Worm (Caenorhabditis elegans) whole organism, late embryonic: ENCODE results near the gene odr-3.

Experiments used
- C38D4.7 ChIP-seq: fragments of 200-800 bp; sonication (Bioruptor generic); optimal IDR thresholded peaks from 2 replicates; lab custom pipeline; 2018; ENCODE audit warnings: mild to moderate bottlenecking, missing genetic modification characterization, moderate library complexity, missing compliant biosample characterization
- F13H6.1 ChIP-seq: sonication (generic microtip); optimal IDR thresholded peaks from 2 replicates; lab custom pipeline; 2016; ENCODE audit warnings: missing genetic modification characterization, missing compliant biosample characterization
- K02D7.2 ChIP-seq: sonication (generic microtip); optimal IDR thresholded peaks from 2 replicates; lab custom pipeline; 2017; ENCODE audit warnings: mild to moderate bottlenecking, missing genetic modification characterization, missing compliant biosample characterization
- T23F11.4 ChIP-seq: fragments of 200-800 bp; sonication (Bioruptor generic); optimal IDR thresholded peaks from 2 replicates; lab custom pipeline; 2018; ENCODE audit warnings: mild to moderate bottlenecking, missing genetic modification characterization, missing compliant biosample characterization
- Y22D7AL.16 ChIP-seq: sonication (generic microtip); optimal IDR thresholded peaks from 2 replicates; lab custom pipeline; 2016; ENCODE audit warnings: missing genetic modification characterization, missing compliant biosample characterization
- ahr-1 ChIP-seq: sonication (generic microtip); optimal IDR thresholded peaks from 2 replicates; lab custom pipeline; 2016; ENCODE audit warnings: missing genetic modification characterization, missing compliant biosample characterization
- ceh-14 ChIP-seq: sonication (generic microtip); optimal IDR thresholded peaks from 2 replicates; lab custom pipeline; 2016; ENCODE audit warnings: missing genotype, missing genetic modification characterization, missing compliant biosample characterization
- ceh-18 ChIP-seq: sonication (generic microtip); optimal IDR thresholded peaks from 2 replicates; lab custom pipeline; 2016; ENCODE audit warnings: missing genetic modification characterization, missing compliant biosample characterization
- ceh-19 ChIP-seq: fragments of 200-800 bp; sonication (Bioruptor generic); optimal IDR thresholded peaks from 2 replicates; lab custom pipeline; 2018; ENCODE audit warnings: mild to moderate bottlenecking, missing genetic modification characterization, missing compliant biosample characterization
- ceh-22 ChIP-seq: sonication (generic microtip); optimal IDR thresholded peaks from 2 replicates; lab custom pipeline; 2017; ENCODE audit warnings: missing biosample characterization, missing genetic modification characterization
- ceh-30 ChIP-seq: fragments of 150-350 bp; optimal IDR thresholded peaks from 2 replicates; lab custom pipeline; 2014; ENCODE audit warnings: missing biosample characterization, missing genetic modification characterization
- ceh-45 ChIP-seq: fragments of 200-800 bp; sonication (Bioruptor generic); IDR thresholded peaks from 2 replicates; pipeline ENCODE4 v1.3.6; 2022; ENCODE audit warnings: missing genetic modification reagents, missing genetic modification characterization, missing compliant biosample characterization
- ceh-48 ChIP-seq: sonication (generic microtip); optimal IDR thresholded peaks from 2 replicates; lab custom pipeline; 2016; ENCODE audit warnings: missing genetic modification characterization, inconsistent platforms, missing compliant biosample characterization
- ceh-6 ChIP-seq: fragments of 200-800 bp; sonication (Bioruptor generic); optimal IDR thresholded peaks from 2 replicates; lab custom pipeline; 2018; ENCODE audit warnings: mild to moderate bottlenecking, missing genetic modification characterization, missing compliant biosample characterization
- ceh-9 ChIP-seq: sonication (generic microtip); optimal IDR thresholded peaks from 2 replicates; lab custom pipeline; 2016; ENCODE audit warnings: mild to moderate bottlenecking, missing genetic modification characterization, inconsistent platforms, missing compliant biosample characterization
- dve-1 ChIP-seq: sonication (generic microtip); optimal IDR thresholded peaks from 2 replicates; lab custom pipeline; 2017; ENCODE audit warnings: antibody characterized with exemption, mild to moderate bottlenecking, missing genetic modification characterization, missing compliant biosample characterization
- elt-4 ChIP-seq: sonication (generic microtip); optimal IDR thresholded peaks from 2 replicates; lab custom pipeline; 2016; ENCODE audit warnings: missing genetic modification characterization, missing compliant biosample characterization
- ets-4 ChIP-seq: sonication (generic microtip); optimal IDR thresholded peaks from 2 replicates; lab custom pipeline; 2016; ENCODE audit warnings: missing genetic modification characterization, missing compliant biosample characterization
- eyg-1 ChIP-seq: sonication (generic microtip); optimal IDR thresholded peaks from 2 replicates; lab custom pipeline; 2016; ENCODE audit warnings: missing genotype, missing genetic modification characterization, missing compliant biosample characterization
- fkh-6 ChIP-seq: sonication (generic microtip); optimal IDR thresholded peaks from 2 replicates; lab custom pipeline; 2016; ENCODE audit warnings: missing genetic modification characterization, missing compliant biosample characterization
- lim-6 ChIP-seq: sonication (generic microtip); optimal IDR thresholded peaks from 2 replicates; lab custom pipeline; 2016; ENCODE audit warnings: missing genetic modification characterization, missing compliant biosample characterization
- madf-2 ChIP-seq: sonication (generic microtip); optimal IDR thresholded peaks from 2 replicates; lab custom pipeline; 2017; ENCODE audit warnings: missing genetic modification characterization, missing compliant biosample characterization
- mec-3 ChIP-seq: sonication (generic microtip); optimal IDR thresholded peaks from 2 replicates; lab custom pipeline; 2016; ENCODE audit warnings: borderline replicate concordance, missing genetic modification characterization, missing compliant biosample characterization
- nfya-1 ChIP-seq: sonication (generic microtip); optimal IDR thresholded peaks from 2 replicates; lab custom pipeline; 2017; ENCODE audit warnings: missing genetic modification characterization, mild to moderate bottlenecking, missing compliant biosample characterization, antibody characterized with exemption, moderate library complexity
- nhr-11 ChIP-seq: fragments of 150-350 bp; optimal IDR thresholded peaks from 2 replicates; lab custom pipeline; 2014; ENCODE audit warnings: missing biosample characterization, missing genetic modification characterization
- nhr-232 ChIP-seq: sonication (generic microtip); optimal IDR thresholded peaks from 2 replicates; lab custom pipeline; 2016; ENCODE audit warnings: missing genetic modification characterization, missing compliant biosample characterization
- pag-3 ChIP-seq: sonication (generic microtip); optimal IDR thresholded peaks from 2 replicates; lab custom pipeline; 2016; ENCODE audit warnings: missing compliant biosample characterization, missing genetic modification characterization, borderline replicate concordance
- pat-9 ChIP-seq: fragments of 200-800 bp; sonication (Bioruptor generic); optimal IDR thresholded peaks from 2 replicates; lab custom pipeline; 2018; ENCODE audit warnings: mild to moderate bottlenecking, missing genetic modification characterization, moderate library complexity, missing compliant biosample characterization
- pax-1 ChIP-seq: fragments of 150-350 bp; optimal IDR thresholded peaks from 2 replicates; lab custom pipeline; 2014; ENCODE audit warnings: missing biosample characterization, missing genetic modification characterization
- pha-2 ChIP-seq: sonication (generic microtip); optimal IDR thresholded peaks from 2 replicates; lab custom pipeline; 2017; ENCODE audit warnings: mild to moderate bottlenecking, missing genetic modification characterization, missing compliant biosample characterization
- pha-4 ChIP-seq: fragments of 150-350 bp; optimal IDR thresholded peaks from 2 replicates; lab custom pipeline; 2018; ENCODE audit warnings: missing biosample characterization, missing genetic modification reagents, missing genetic modification characterization
- pros-1 ChIP-seq: fragments of 150-350 bp; optimal IDR thresholded peaks from 2 replicates; lab custom pipeline; 2014; ENCODE audit warnings: missing biosample characterization, missing genetic modification reagents, missing genetic modification characterization
- ref-2 ChIP-seq: sonication (generic microtip); optimal IDR thresholded peaks from 2 replicates; lab custom pipeline; 2016; ENCODE audit warnings: missing genetic modification characterization, missing compliant biosample characterization
- sdc-2 ChIP-seq: sonication (generic microtip); optimal IDR thresholded peaks from 2 replicates; lab custom pipeline; 2016; ENCODE audit warnings: missing genotype, missing genetic modification characterization, missing compliant biosample characterization
- syd-9 ChIP-seq: sonication (generic microtip); optimal IDR thresholded peaks from 2 replicates; lab custom pipeline; 2016; ENCODE audit warnings: mild to moderate bottlenecking, missing genetic modification characterization, moderate library complexity, missing compliant biosample characterization
- tbx-2 ChIP-seq: sonication (generic microtip); optimal IDR thresholded peaks from 2 replicates; lab custom pipeline; 2016; ENCODE audit warnings: missing genetic modification characterization, missing compliant biosample characterization
- unc-3 ChIP-seq, 2 experiments: fragments of 200-800 bp in 1 of 2; sonication (Bioruptor generic) in 1 of 2; sonication (generic microtip) in 1 of 2; conservative IDR thresholded peaks in 1 of 2; optimal IDR thresholded peaks in 1 of 2; 2 replicates each; pipeline versions ENCODE4 v1.3.6 to Lab custom; 2016 to 2022; ENCODE audit warnings: missing compliant biosample characterization in 2 of 2, missing genetic modification characterization in 2 of 2, missing genetic modification reagents in 1 of 2
- unc-55 ChIP-seq: sonication (generic microtip); optimal IDR thresholded peaks from 2 replicates; lab custom pipeline; 2017; ENCODE audit warnings: missing biosample characterization, missing genetic modification reagents, missing genetic modification characterization
- unc-86 ChIP-seq: sonication (generic microtip); optimal IDR thresholded peaks from 2 replicates; lab custom pipeline; 2016; ENCODE audit warnings: missing genetic modification characterization, missing compliant biosample characterization
- ztf-16 ChIP-seq: sonication (generic microtip); optimal IDR thresholded peaks from 2 replicates; lab custom pipeline; 2017; ENCODE audit warnings: missing genetic modification characterization, missing compliant biosample characterization

The odr-3 gene

DNA sequence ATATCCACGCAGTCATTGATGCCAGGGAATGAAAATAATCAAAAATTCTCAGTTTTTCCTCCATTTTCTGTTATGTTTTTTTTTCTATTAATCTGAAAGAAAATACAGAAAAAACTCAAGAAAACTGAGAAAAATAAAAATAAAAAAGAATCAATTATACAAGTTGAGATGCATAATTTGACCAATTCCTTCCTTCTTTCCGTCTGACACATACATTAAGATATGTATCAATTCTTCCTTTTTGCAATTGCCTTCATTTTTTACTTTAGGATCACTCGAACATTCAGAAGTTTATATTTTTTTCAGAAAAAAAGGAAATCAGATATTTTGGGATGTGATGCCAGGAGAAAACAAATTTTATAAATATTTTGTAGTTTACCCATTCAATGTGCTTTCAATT, 41.9 kb downstream of the odr-3 start, which contains the start of gene F57B1.5:
Gene F57B1.5, plus strand, starts transcription at position 301 of the 400 bp plus-strand sequence.
- TF ChIP-seq ref-2 (tag; lab: Kevin White, UChicago) (no peak), dve-1 (tag; lab: Kevin White, UChicago) (no peak), tbx-2 (tag; lab: Kevin White, UChicago) (no peak), nfya-1 (tag; lab: Kevin White, UChicago) (no peak), ceh-19 (GFP tag; lab: Kevin White, UChicago) (no peak), ets-4 (no peak), Y22D7AL.16 (tag; lab: Kevin White, UChicago) (no peak), nhr-232 (tag; lab: Kevin White, UChicago) (no peak), fkh-6 (tag; lab: Kevin White, UChicago) (no peak), K02D7.2 (no peak), madf-2 (tag; lab: Kevin White, UChicago) (no peak), T23F11.4 (no peak), ceh-48 (tag; lab: Kevin White, UChicago) (no peak), ceh-9 (tag; lab: Kevin White, UChicago) (no peak)

DNA sequence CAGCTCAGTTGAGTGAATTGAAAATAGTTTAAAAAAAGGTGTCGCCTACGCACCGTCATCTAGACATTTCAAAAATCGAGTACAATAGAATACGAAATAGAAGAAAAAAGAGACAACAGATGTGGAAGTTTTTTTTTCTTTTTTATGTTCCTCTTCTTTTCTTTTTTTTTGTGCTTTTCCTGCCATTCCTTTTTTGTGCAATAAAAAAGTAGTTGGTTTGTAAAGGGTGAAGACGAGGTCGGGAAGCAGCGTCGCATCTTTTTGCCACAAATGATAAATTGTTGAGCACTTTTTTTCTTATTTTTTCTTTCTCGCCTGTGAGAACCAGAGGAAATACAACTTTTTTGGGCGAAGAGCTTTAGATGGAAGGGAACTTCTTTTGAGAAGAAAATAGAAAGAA, 42.8 kb downstream of the odr-3 start:
- TF ChIP-seq ceh-9 (tag; lab: Kevin White, UChicago) (no peak), nhr-232 (tag; lab: Kevin White, UChicago) (no peak), nfya-1 (tag; lab: Kevin White, UChicago) (no peak), ceh-18 (tag; lab: Kevin White, UChicago) (no peak)

DNA sequence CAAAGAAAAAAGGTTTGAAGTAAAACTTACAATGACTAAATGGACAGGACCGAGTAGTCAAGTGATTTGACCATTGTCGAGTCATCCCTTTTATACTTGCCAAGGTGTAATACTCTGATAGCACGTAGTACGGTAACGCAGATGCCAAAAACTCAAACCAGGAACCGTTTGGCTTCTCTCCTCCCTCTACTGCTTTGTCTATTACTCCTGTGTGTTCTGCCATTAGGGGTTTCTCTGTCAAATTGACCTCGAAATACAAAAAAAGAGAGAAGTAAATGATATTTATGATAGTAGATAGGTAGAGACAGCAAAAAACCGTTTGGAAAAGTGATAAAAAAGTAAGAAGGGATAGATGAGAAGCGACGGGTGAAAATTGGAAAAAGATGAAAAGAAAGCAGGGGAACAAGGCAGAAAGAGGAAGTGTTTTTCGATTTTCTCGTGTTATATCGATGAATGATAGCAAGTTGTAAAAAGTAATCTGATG, 47.2 kb downstream of the odr-3 start, which contains the start of the genes col-159 and col-160:
Gene col-159, minus strand, starts transcription at position 51 of the 484 bp plus-strand sequence.
Gene col-160, minus strand, starts transcription at position 63 of the 484 bp plus-strand sequence.
- no peak for TF ChIP-seq K02D7.2
- TF ChIP-seq pros-1 (tag; lab: Kevin White, UChicago): no peak
- TF ChIP-seq pha-2 (tag; lab: Kevin White, UChicago): no peak
- no peak for TF ChIP-seq sdc-2 (tag; lab: Kevin White, UChicago)
- no peak for TF ChIP-seq pha-4 (tag; lab: Kevin White, UChicago)
- no peak for TF ChIP-seq lim-6 (tag; lab: Kevin White, UChicago)
- no peak for TF ChIP-seq ets-4
- TF ChIP-seq syd-9 (tag; lab: Kevin White, UChicago): no peak
- no peak for TF ChIP-seq elt-4 (tag; lab: Kevin White, UChicago)
- TF ChIP-seq ceh-22: no peak
- no peak for TF ChIP-seq pat-9
- TF ChIP-seq ceh-30 (tag; lab: Kevin White, UChicago): no peak

DNA sequence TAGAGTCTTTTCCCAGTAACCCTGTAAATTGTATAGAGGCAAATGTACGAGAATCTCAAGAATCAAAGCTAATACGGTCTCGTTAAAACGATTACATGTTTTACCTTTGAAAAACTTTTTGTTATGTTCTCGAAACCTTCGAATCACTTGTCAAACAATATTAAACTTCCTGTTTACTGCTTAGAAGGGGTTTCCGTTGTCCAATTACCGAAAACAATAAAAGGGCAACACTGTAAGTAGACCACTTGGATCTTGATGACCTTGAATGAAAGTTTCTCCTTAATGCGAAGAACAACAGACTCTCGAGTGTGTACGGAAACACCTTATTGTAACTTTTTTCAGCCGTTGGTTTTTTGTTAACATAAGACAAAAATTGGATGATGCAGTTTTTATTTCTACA, 48.7 kb downstream of the odr-3 start:
- no peak for TF ChIP-seq K02D7.2
- TF ChIP-seq lim-6 (tag; lab: Kevin White, UChicago): no peak
- no peak for TF ChIP-seq ceh-45
- no peak for TF ChIP-seq F13H6.1 (tag; lab: Kevin White, UChicago)
- no peak for TF ChIP-seq Y22D7AL.16 (tag; lab: Kevin White, UChicago)
- TF ChIP-seq ceh-6 (GFP tag; lab: Kevin White, UChicago): no peak
- TF ChIP-seq elt-4 (tag; lab: Kevin White, UChicago): no peak
- TF ChIP-seq C38D4.7 (GFP tag; lab: Kevin White, UChicago): no peak
- TF ChIP-seq mec-3 (tag; lab: Kevin White, UChicago): no peak
- no peak for TF ChIP-seq ztf-16 (tag; lab: Kevin White, UChicago)

DNA sequence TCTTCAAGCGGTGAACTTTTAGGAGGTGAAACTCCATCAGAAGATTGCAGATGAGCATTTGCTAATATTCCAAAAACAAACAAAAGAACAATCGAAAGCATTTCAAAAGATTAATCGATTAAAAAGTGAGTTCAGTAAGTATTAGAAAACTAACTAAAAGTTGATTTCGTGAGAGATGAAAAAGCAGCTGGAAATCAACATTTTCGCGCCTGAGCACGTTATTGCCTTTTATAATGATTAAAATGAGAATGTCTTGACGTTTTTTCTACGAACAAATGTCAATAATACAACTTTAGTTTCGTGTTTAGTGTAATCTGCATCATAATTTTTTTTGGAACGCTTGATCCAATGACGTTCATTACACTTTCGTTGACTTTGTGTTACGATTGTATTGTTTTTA, 51.5 kb downstream of the odr-3 start, which contains the start of gene F57B1.9:
Gene F57B1.9, minus strand, starts transcription at position 101 of the 400 bp plus-strand sequence.
- TF ChIP-seq unc-86 (no peak), mec-3 (tag; lab: Kevin White, UChicago) (no peak), ceh-48 (tag; lab: Kevin White, UChicago) (no peak), madf-2 (tag; lab: Kevin White, UChicago) (no peak), sdc-2 (tag; lab: Kevin White, UChicago) (no peak), ceh-19 (GFP tag; lab: Kevin White, UChicago) (no peak), pag-3 (no peak), nhr-11 (tag; lab: Kevin White, UChicago) (no peak), ahr-1 (tag; lab: Kevin White, UChicago) (no peak), eyg-1 (no peak), pha-4 (tag; lab: Kevin White, UChicago) (no peak), pax-1 (tag; lab: Kevin White, UChicago) (no peak), ceh-14 (no peak), pros-1 (tag; lab: Kevin White, UChicago) (no peak), unc-55 (GFP tag; lab: Kevin White, UChicago) (no peak), unc-3 (GFP tag; conservative IDR thresholded peaks at IDR 0.05; lab: Robert Waterston, UW) (no peak), unc-3 (tag; optimal IDR thresholded peaks at IDR 0.05; lab: Kevin White, UChicago) (no peak)
